Fruit fly (Drosophila melanogaster): ENCODE results near the gene CG6813.
A peak's percentile ranks its signal among the peaks of the same experiment; 100 is the strongest.

CG6813 gene

dm6 chr3R:11628416-11629041 lies 2.1 kb upstream of the CG6813 start, which contains the start of gene CG14712 (continued):
- peak; percentile 59; the same call in 1 of the 2 replicates for TF ChIP-seq Bgb (GFP tag; IDR thresholded peaks at IDR 0.05; ENCODE audit: partially characterized antibody)
- no peak for TF ChIP-seq twi (tag; optimal IDR thresholded peaks at IDR 0.05)
- no peak for TF ChIP-seq CG7556 (GFP tag; optimal IDR thresholded peaks at IDR 0.05)
- no peak for TF ChIP-seq Rfx (GFP tag; IDR thresholded peaks at IDR 0.05)
- no peak for TF ChIP-seq Dfd (GFP tag; optimal IDR thresholded peaks at IDR 0.05)
- TF ChIP-seq CG1233 (GFP tag; optimal IDR thresholded peaks at IDR 0.05): no peak
- no peak for TF ChIP-seq tio (GFP tag; optimal IDR thresholded peaks at IDR 0.05)
- TF ChIP-seq CG4854 (GFP tag; optimal IDR thresholded peaks at IDR 0.05): no peak
- no peak for TF ChIP-seq CG14965 (GFP tag; optimal IDR thresholded peaks at IDR 0.05; ENCODE audit: borderline replicate concordance)
- no peak for TF ChIP-seq CG10565 (GFP tag; optimal IDR thresholded peaks at IDR 0.05)
- TF ChIP-seq Atf-2 (GFP tag; optimal IDR thresholded peaks at IDR 0.05): no peak
- no peak for TF ChIP-seq klu (GFP tag; IDR thresholded peaks at IDR 0.05)
- TF ChIP-seq z (GFP tag; IDR thresholded peaks at IDR 0.05): no peak
- TF ChIP-seq pzg (GFP tag; optimal IDR thresholded peaks at IDR 0.05): peak; percentile 89
- TF ChIP-seq CG5180 (GFP tag; optimal IDR thresholded peaks at IDR 0.05): no peak
- peak; percentile 24 for TF ChIP-seq gro (GFP tag; optimal IDR thresholded peaks at IDR 0.05)
- TF ChIP-seq CG18764 (GFP tag; optimal IDR thresholded peaks at IDR 0.05): peak; percentile 36
- no peak for TF ChIP-seq CG2875 (GFP tag; optimal IDR thresholded peaks at IDR 0.05)
- no peak for TF ChIP-seq dimm (GFP tag; IDR thresholded peaks at IDR 0.05)
- no peak for TF ChIP-seq Hmr (GFP tag; optimal IDR thresholded peaks at IDR 0.05)
- no peak for TF ChIP-seq Ptx1 (GFP tag; IDR thresholded peaks at IDR 0.05)
- TF ChIP-seq CG9876 (GFP tag; optimal IDR thresholded peaks at IDR 0.05): no peak
- TF ChIP-seq psq (GFP tag; optimal IDR thresholded peaks at IDR 0.05): no peak
- peak; percentile 48 for TF ChIP-seq B-H2 (GFP tag; optimal IDR thresholded peaks at IDR 0.05)
- TF ChIP-seq CG17359 (tag; optimal IDR thresholded peaks at IDR 0.05): no peak
- TF ChIP-seq YL-1 (GFP tag; optimal IDR thresholded peaks at IDR 0.05): peak; percentile 92
- no peak for TF ChIP-seq pum (GFP tag; optimal IDR thresholded peaks at IDR 0.05)
- TF ChIP-seq CG7786 (GFP tag; optimal IDR thresholded peaks at IDR 0.05): no peak
- TF ChIP-seq danr (GFP tag; IDR thresholded peaks at IDR 0.05): no peak
- TF ChIP-seq shn (GFP tag; optimal IDR thresholded peaks at IDR 0.05): no peak
- TF ChIP-seq CG3995 (GFP tag; optimal IDR thresholded peaks at IDR 0.05): no peak
- TF ChIP-seq peb (GFP tag; IDR thresholded peaks at IDR 0.05): no peak
- no peak for TF ChIP-seq wdn (GFP tag; IDR thresholded peaks at IDR 0.05)
- no peak for TF ChIP-seq Hr39 (optimal IDR thresholded peaks at IDR 0.05)
- TF ChIP-seq HmgD (GFP tag; optimal IDR thresholded peaks at IDR 0.05): no peak
- no peak for TF ChIP-seq dysf (GFP tag; IDR thresholded peaks at IDR 0.05)
- TF ChIP-seq ATbp (GFP tag; optimal IDR thresholded peaks at IDR 0.05): no peak
- no peak for TF ChIP-seq CG8388 (GFP tag; optimal IDR thresholded peaks at IDR 0.05)
- no peak for TF ChIP-seq CG18476 (GFP tag; optimal IDR thresholded peaks at IDR 0.05)
- no peak for TF ChIP-seq CG8478 (optimal IDR thresholded peaks at IDR 0.05)
- TF ChIP-seq CG30403 (GFP tag; optimal IDR thresholded peaks at IDR 0.05): no peak
- no peak for TF ChIP-seq CG10274 (GFP tag; optimal IDR thresholded peaks at IDR 0.05)
- no peak for TF ChIP-seq CG16863 (GFP tag; optimal IDR thresholded peaks at IDR 0.05)
- TF ChIP-seq CG30020 (tag; optimal IDR thresholded peaks at IDR 0.05): no peak
- TF ChIP-seq esg (GFP tag; conservative IDR thresholded peaks at IDR 0.05): no peak
- no peak for TF ChIP-seq NFAT (GFP tag; IDR thresholded peaks at IDR 0.05)
- TF ChIP-seq sqz (GFP tag; optimal IDR thresholded peaks at IDR 0.05): no peak
- TF ChIP-seq CG12071 (GFP tag; optimal IDR thresholded peaks at IDR 0.05): no peak
- TF ChIP-seq H15 (GFP tag; IDR thresholded peaks at IDR 0.05): no peak
- no peak for TF ChIP-seq caup (GFP tag; optimal IDR thresholded peaks at IDR 0.05; ENCODE audit: severe bottlenecking)
- TF ChIP-seq prd (optimal IDR thresholded peaks at IDR 0.05): no peak
- no peak for TF ChIP-seq prd (GFP tag; IDR thresholded peaks at IDR 0.05)

All from whole organism, embryonic.